Fruit fly (Drosophila melanogaster) whole organism, embryonic: ENCODE measurements around the gene Bsg.

Experiments
- Asciz ChIP-seq: fragments of 200-800 bp; sonication (Bioruptor generic); optimal IDR thresholded peaks from 2 replicates; lab custom pipeline; 2017; ENCODE audit warnings: missing biosample characterization, mild to moderate bottlenecking, missing genetic modification characterization, missing genetic modification reagents
- CG10321 ChIP-seq: fragments of 200-800 bp; sonication (Bioruptor generic); IDR thresholded peaks from 2 replicates; pipeline ENCODE4 v1.3.6; 2022; ENCODE audit warnings: missing biosample characterization, missing genetic modification characterization
- CG11723 ChIP-seq: fragments of 200-800 bp; sonication (Bioruptor generic); optimal IDR thresholded peaks from 2 replicates; lab custom pipeline; 2017; ENCODE audit warnings: missing biosample characterization, mild to moderate bottlenecking, missing genetic modification characterization
- CG12769 ChIP-seq: fragments of 200-800 bp; sonication (Bioruptor generic); optimal IDR thresholded peaks from 2 replicates; lab custom pipeline; 2019; ENCODE audit warnings: missing biosample characterization, mild to moderate bottlenecking, missing genetic modification characterization, moderate library complexity
- CG12942 ChIP-seq: fragments of 200-800 bp; sonication (Bioruptor generic); optimal IDR thresholded peaks from 3 replicates; lab custom pipeline; 2016; ENCODE audit warnings: missing biosample characterization, missing genetic modification characterization
- CG13287 ChIP-seq: fragments of 200-800 bp; sonication (Bioruptor generic); IDR thresholded peaks from 2 replicates; pipeline ENCODE4 v1.3.6; 2022; ENCODE audit warnings: missing biosample characterization, missing genetic modification characterization; ENCODE audit not compliant: partially characterized antibody
- CG13424 ChIP-seq: fragments of 200-800 bp; sonication (Bioruptor generic); optimal IDR thresholded peaks from 2 replicates; lab custom pipeline; 2019; ENCODE audit warnings: missing biosample characterization, mild to moderate bottlenecking, missing genetic modification characterization, moderate library complexity
- CG14860 ChIP-seq: fragments of 200-800 bp; sonication (Bioruptor generic); IDR thresholded peaks from 3 replicates; pipeline ENCODE4 v1.3.6; 2022; ENCODE audit warnings: missing biosample characterization, missing genetic modification characterization; ENCODE audit not compliant: partially characterized antibody
- CG14965 ChIP-seq: fragments of 200-800 bp; sonication (Bioruptor generic); optimal IDR thresholded peaks from 2 replicates; lab custom pipeline; 2016; ENCODE audit warnings: missing biosample characterization, missing genetic modification characterization, borderline replicate concordance
- CG17568 ChIP-seq: fragments of 200-800 bp; sonication (Bioruptor generic); optimal IDR thresholded peaks from 2 replicates; lab custom pipeline; 2018; ENCODE audit warnings: missing biosample characterization, mild to moderate bottlenecking, missing genetic modification characterization, moderate library complexity
- CG2202 ChIP-seq: fragments of 200-800 bp; sonication (Bioruptor generic); optimal IDR thresholded peaks from 2 replicates; lab custom pipeline; 2018; ENCODE audit warnings: missing biosample characterization, mild to moderate bottlenecking, missing genetic modification characterization
- CG31365 ChIP-seq: fragments of 200-800 bp; sonication (Bioruptor generic); optimal IDR thresholded peaks from 2 replicates; lab custom pipeline; 2018; ENCODE audit warnings: missing biosample characterization, mild to moderate bottlenecking, missing genetic modification characterization
- CG34422 ChIP-seq: fragments of 200-800 bp; sonication (Bioruptor generic); IDR thresholded peaks from 3 replicates; pipeline ENCODE4 v1.3.6; 2022; ENCODE audit warnings: missing biosample characterization, missing genetic modification characterization
- CG42726 ChIP-seq: fragments of 200-800 bp; sonication (Bioruptor generic); IDR thresholded peaks from 2 replicates; pipeline ENCODE4 v1.3.6; 2022; ENCODE audit warnings: missing biosample characterization, missing genetic modification characterization; ENCODE audit not compliant: partially characterized antibody
- CG5180 ChIP-seq: fragments of 200-800 bp; sonication (Bioruptor generic); optimal IDR thresholded peaks from 3 replicates; lab custom pipeline; 2017; ENCODE audit warnings: missing biosample characterization, missing genetic modification characterization, mild to moderate bottlenecking, moderate library complexity, missing genetic modification reagents
- CG5953 ChIP-seq: fragments of 200-800 bp; sonication (Bioruptor generic); IDR thresholded peaks from 2 replicates; pipeline ENCODE4 v1.3.6; 2022; ENCODE audit warnings: missing biosample characterization, missing genetic modification characterization
- CG7271 ChIP-seq: fragments of 200-800 bp; sonication (Bioruptor generic); optimal IDR thresholded peaks from 2 replicates; lab custom pipeline; 2018; ENCODE audit warnings: missing biosample characterization, mild to moderate bottlenecking, missing genetic modification characterization, moderate library complexity
- CG7963 ChIP-seq: fragments of 200-800 bp; sonication (Bioruptor generic); IDR thresholded peaks from 3 replicates; pipeline ENCODE4 v1.3.6; 2022; ENCODE audit warnings: missing biosample characterization, missing genetic modification characterization; ENCODE audit not compliant: partially characterized antibody
- CG8765 ChIP-seq: fragments of 200-800 bp; sonication (Bioruptor generic); IDR thresholded peaks from 2 replicates; pipeline ENCODE4 v1.3.6; 2022; ENCODE audit warnings: missing biosample characterization, missing genetic modification characterization
- CHES-1-like ChIP-seq: fragments of 200-800 bp; sonication (Bioruptor generic); optimal IDR thresholded peaks from 2 replicates; lab custom pipeline; 2016; ENCODE audit warnings: missing biosample characterization, missing genetic modification characterization
- Camta ChIP-seq: fragments of 200-800 bp; sonication (Bioruptor generic); optimal IDR thresholded peaks from 2 replicates; lab custom pipeline; 2016; ENCODE audit warnings: missing biosample characterization, missing genetic modification characterization
- Doc3 ChIP-seq: fragments of 200-800 bp; sonication (Bioruptor generic); IDR thresholded peaks from 3 replicates; pipeline ENCODE4 v1.3.6; 2022; ENCODE audit warnings: missing biosample characterization, missing genetic modification characterization; ENCODE audit not compliant: partially characterized antibody
- Drgx ChIP-seq: fragments of 200-800 bp; sonication (Bioruptor generic); IDR thresholded peaks from 2 replicates; pipeline ENCODE4 v1.3.6; 2022; ENCODE audit warnings: missing biosample characterization, missing genetic modification characterization
- Ets97D ChIP-seq: fragments of 200-800 bp; sonication (Bioruptor generic); optimal IDR thresholded peaks from 3 replicates; lab custom pipeline; 2016; ENCODE audit warnings: missing biosample characterization, missing genetic modification characterization
- Gug ChIP-seq: fragments of 200-800 bp; sonication (Bioruptor generic); IDR thresholded peaks from 4 replicates; pipeline ENCODE4 v1.3.6; 2022; ENCODE audit warnings: missing biosample characterization, missing genetic modification characterization
- HmgZ ChIP-seq: fragments of 200-800 bp; sonication (Bioruptor generic); optimal IDR thresholded peaks from 2 replicates; lab custom pipeline; 2018; ENCODE audit warnings: missing biosample characterization, mild to moderate bottlenecking, missing genetic modification characterization
- Hr51 ChIP-seq, 2 experiments: fragments of 200-800 bp; sonication (Bioruptor generic); optimal IDR thresholded peaks; 2 replicates in 1 of 2; 3 replicates in 1 of 2; lab custom pipeline; 2016 to 2018; ENCODE audit warnings: missing biosample characterization in 2 of 2, missing genetic modification characterization in 2 of 2, mild to moderate bottlenecking in 1 of 2, moderate library complexity in 1 of 2
- MTF-1 ChIP-seq: fragments of 200-800 bp; sonication (Bioruptor generic); optimal IDR thresholded peaks from 2 replicates; lab custom pipeline; 2018; ENCODE audit warnings: missing biosample characterization, mild to moderate bottlenecking, missing genetic modification characterization, borderline replicate concordance
- Max ChIP-seq: fragments of 200-800 bp; sonication (Bioruptor generic); optimal IDR thresholded peaks from 2 replicates; lab custom pipeline; 2016; ENCODE audit warnings: missing biosample characterization, mild to moderate bottlenecking, missing genetic modification characterization
- Mes4 ChIP-seq: fragments of 200-800 bp; sonication (Bioruptor generic); optimal IDR thresholded peaks from 2 replicates; lab custom pipeline; 2016; ENCODE audit warnings: missing biosample characterization, missing genetic modification characterization
- Mrtf ChIP-seq: fragments of 200-800 bp; sonication (Bioruptor generic); IDR thresholded peaks from 3 replicates; pipeline ENCODE4 v1.3.6; 2022; ENCODE audit warnings: missing biosample characterization, missing genetic modification characterization
- NFAT ChIP-seq: fragments of 200-800 bp; sonication (Bioruptor generic); IDR thresholded peaks from 2 replicates; pipeline ENCODE4 v1.3.6; 2022; ENCODE audit warnings: missing biosample characterization, missing genetic modification characterization
- Pdp1 ChIP-seq, 2 experiments: fragments of 200-800 bp; sonication (Bioruptor generic); optimal IDR thresholded peaks; 3 replicates each; lab custom pipeline; 2016; ENCODE audit warnings: missing biosample characterization in 2 of 2, missing genetic modification characterization in 2 of 2, mild to moderate bottlenecking in 1 of 2, moderate library complexity in 1 of 2
- Poxn ChIP-seq: fragments of 200-800 bp; sonication (Bioruptor generic); IDR thresholded peaks from 2 replicates; pipeline ENCODE4 v1.3.6; 2022; ENCODE audit warnings: missing biosample characterization, missing genetic modification characterization
- cato ChIP-seq: fragments of 200-800 bp; sonication (Bioruptor generic); optimal IDR thresholded peaks from 2 replicates; lab custom pipeline; 2016; ENCODE audit warnings: missing biosample characterization, missing genetic modification characterization, borderline replicate concordance
- cwo ChIP-seq: fragments of 200-800 bp; sonication (Bioruptor generic); optimal IDR thresholded peaks from 3 replicates; lab custom pipeline; 2017; ENCODE audit warnings: missing biosample characterization, missing genetic modification characterization, mild to moderate bottlenecking, moderate library complexity, missing genetic modification reagents
- gcm2 ChIP-seq: fragments of 200-800 bp; sonication (Bioruptor generic); optimal IDR thresholded peaks from 2 replicates; lab custom pipeline; 2016; ENCODE audit warnings: missing biosample characterization, missing genetic modification characterization
- gt ChIP-seq: fragments of 200-800 bp; sonication (Bioruptor generic); IDR thresholded peaks from 2 replicates; pipeline ENCODE4 v1.3.6; 2022; ENCODE audit warnings: missing biosample characterization, missing genetic modification characterization
- jumu ChIP-seq: fragments of 200-800 bp; sonication (Bioruptor generic); optimal IDR thresholded peaks from 3 replicates; lab custom pipeline; 2016; ENCODE audit warnings: missing biosample characterization, missing genetic modification characterization
- knrl ChIP-seq: fragments of 200-800 bp; sonication (Bioruptor generic); IDR thresholded peaks from 3 replicates; pipeline ENCODE4 v1.3.6; 2022; ENCODE audit warnings: missing biosample characterization, missing genetic modification characterization; ENCODE audit not compliant: partially characterized antibody
- oc ChIP-seq: fragments of 200-800 bp; sonication (Bioruptor generic); optimal IDR thresholded peaks from 2 replicates; lab custom pipeline; 2018; ENCODE audit warnings: missing biosample characterization, mild to moderate bottlenecking, missing genetic modification characterization, moderate library complexity
- prd ChIP-seq, 3 experiments: fragments of >200 bp in 2 of 3; fragments of 200-800 bp in 1 of 3; sonication (Bioruptor generic) in 1 of 3; optimal IDR thresholded peaks in 2 of 3; IDR thresholded peaks in 1 of 3; 2 replicates in 2 of 3; 3 replicates in 1 of 3; pipeline versions ENCODE4 v1.3.6 to Lab custom; 2017 to 2022; ENCODE audit warnings: missing biosample characterization in 1 of 3, missing genetic modification characterization in 1 of 3
- rib ChIP-seq: fragments of 200-800 bp; sonication (Bioruptor generic); IDR thresholded peaks from 2 replicates; pipeline ENCODE4 v1.3.6; 2022; ENCODE audit warnings: missing biosample characterization, missing genetic modification characterization
- sima ChIP-seq: fragments of 200-800 bp; sonication (Bioruptor generic); optimal IDR thresholded peaks from 2 replicates; lab custom pipeline; 2016; ENCODE audit warnings: missing biosample characterization, missing genetic modification characterization
- tap ChIP-seq: fragments of 200-800 bp; optimal IDR thresholded peaks from 3 replicates; lab custom pipeline; 2019; ENCODE audit warnings: missing biosample characterization, mild to moderate bottlenecking, missing genetic modification characterization, moderate library complexity
- twi ChIP-seq: fragments of 200-800 bp; optimal IDR thresholded peaks from 2 replicates; lab custom pipeline; 2019; ENCODE audit warnings: missing biosample characterization, mild to moderate bottlenecking, missing genetic modification characterization, moderate library complexity
- zf30C ChIP-seq: fragments of 200-800 bp; sonication (Bioruptor generic); optimal IDR thresholded peaks from 3 replicates; lab custom pipeline; 2018; ENCODE audit warnings: missing biosample characterization, mild to moderate bottlenecking, missing genetic modification characterization

The Bsg gene

dm6 chr2L:8082692-8083412 lies 368 bp upstream of the Bsg start, which contains the start of gene Mcr (continued):
- TF ChIP-seq gt (GFP tag; lab: Robert Waterston, UW) (no peak), CG2202 (tag; lab: Kevin White, UChicago) (no peak), Mrtf (no peak), tap (tag; lab: Kevin White, UChicago) (no peak), CG13287 (peak; percentile 65; the same call in 1 of the 2 replicates), Max (GFP tag; lab: Kevin White, UChicago) (no peak), twi (tag; lab: Kevin White, UChicago) (no peak), CG12942 (no peak), CG31365 (tag; lab: Kevin White, UChicago) (no peak), Gug (GFP tag; lab: Robert Waterston, UW) (no peak), Pdp1 (GFP tag; optimal IDR thresholded peaks at IDR 0.05; lab: Kevin White, UChicago) (peak in 1 of 2 experiments; percentile 42), knrl (peak; percentile 48; the same call in 1 of the 3 replicates), zf30C (GFP tag; lab: Kevin White, UChicago) (no peak), Doc3 (GFP tag; lab: Robert Waterston, UW) (no peak), CG12769 (tag; lab: Kevin White, UChicago) (no peak), Camta (GFP tag; lab: Kevin White, UChicago) (no peak), CG42726 (peak; percentile 34; the same call in 1 of the 2 replicates), CG14860 (GFP tag; lab: Robert Waterston, UW) (no peak), HmgZ (tag; lab: Kevin White, UChicago) (no peak), jumu (GFP tag; lab: Kevin White, UChicago) (no peak), Hr51 (GFP tag; optimal IDR thresholded peaks at IDR 0.05; lab: Kevin White, UChicago) (no peak), Asciz (GFP tag; lab: Kevin White, UChicago) (no peak), CG11723 (GFP tag; lab: Kevin White, UChicago) (no peak), Ets97D (GFP tag; lab: Kevin White, UChicago) (peak; percentile 75), CG10321 (GFP tag; lab: Robert Waterston, UW) (peak; percentile 53; the same call in 1 of the 2 replicates), cato (no peak), Poxn (GFP tag; lab: Robert Waterston, UW) (no peak), Drgx (GFP tag; lab: Robert Waterston, UW) (peak; percentile 21; the same call in 1 of the 2 replicates), CG7271 (tag; lab: Kevin White, UChicago) (no peak), MTF-1 (GFP tag; lab: Kevin White, UChicago) (no peak), NFAT (no peak), CG5180 (no peak), prd (optimal IDR thresholded peaks at IDR 0.05; lab: Kevin White, UChicago) (no peak), prd (GFP tag; IDR thresholded peaks at IDR 0.05; lab: Robert Waterston, UW) (peak; percentile 28; the same call in 1 of the 3 replicates), CG8765 (GFP tag; lab: Robert Waterston, UW) (no peak), Mes4 (GFP tag; lab: Kevin White, UChicago) (no peak), gcm2 (GFP tag; lab: Kevin White, UChicago) (peak; percentile 21), CG34422 (peak; percentile 13; the same call in 1 of the 3 replicates), CG7963 (no peak), rib (GFP tag; lab: Robert Waterston, UW) (no peak), CG13424 (tag; lab: Kevin White, UChicago) (no peak), cwo (GFP tag; lab: Kevin White, UChicago) (no peak), CG17568 (GFP tag; lab: Kevin White, UChicago) (no peak), CG14965 (no peak), oc (tag; lab: Kevin White, UChicago) (no peak), CHES-1-like (no peak), CG5953 (no peak), sima (no peak)
